Worm (Caenorhabditis elegans) whole organism, young adult: ENCODE data around the gene sec-16A.2.

ENCODE experiments used
- ZK185.1 ChIP-seq: sonication (generic microtip); optimal IDR thresholded peaks from 2 replicates; lab custom pipeline; 2016; ENCODE audit warnings: mild to moderate bottlenecking, missing genetic modification characterization, missing compliant biosample characterization; ENCODE audit not compliant: poor library complexity, severe bottlenecking
- dpl-1 ChIP-seq: fragments of 150-350 bp; optimal IDR thresholded peaks from 2 replicates; lab custom pipeline; 2014; ENCODE audit warnings: missing biosample characterization, missing genetic modification reagents, missing genetic modification characterization
- pha-4 ChIP-seq: fragments of 150-350 bp; sonication (generic microtip); optimal IDR thresholded peaks from 2 replicates; lab custom pipeline; 2014; ENCODE audit warnings: missing biosample characterization, missing genetic modification reagents, missing genetic modification characterization

- TF ChIP-seq dpl-1 (GFP tag; lab: Kevin White, UChicago) (no peak), pha-4 (tag; lab: Kevin White, UChicago) (no peak), ZK185.1 (tag; lab: Kevin White, UChicago) (no peak)
Observed at ce11 chrX:8285169-8285796, 1.8 kb upstream of the sec-16A.2 start, which contains the start of the genes fis-2 and F13B9.2.
